Fruit fly (Drosophila melanogaster): ENCODE measurements around the gene CG2924.

- TF ChIP-seq bab2 (GFP tag; optimal IDR thresholded peaks at IDR 0.05) (no peak), repo (GFP tag; optimal IDR thresholded peaks at IDR 0.05) (no peak), CG10267 (tag; optimal IDR thresholded peaks at IDR 0.05) (peak; percentile 47), hb (GFP tag; IDR thresholded peaks at IDR 0.05; ENCODE audit: partially characterized antibody) (peak; percentile 88), Dad (GFP tag; optimal IDR thresholded peaks at IDR 0.05) (no peak), CG18262 (tag; optimal IDR thresholded peaks at IDR 0.05) (no peak), CG7271 (tag; optimal IDR thresholded peaks at IDR 0.05) (no peak), sob (GFP tag; IDR thresholded peaks at IDR 0.05) (0 out of 2 replicates have a peak, but pooled peaks have one; percentile 18), CG1602 (GFP tag; optimal IDR thresholded peaks at IDR 0.05) (no peak), CG8388 (GFP tag; optimal IDR thresholded peaks at IDR 0.05) (no peak)
Measured at dm6 chrX:2274704-2275199, 4.2 kb upstream of the CG2924 start, which contains the start of gene Grp170.

All from whole organism, embryonic.